Worm (Caenorhabditis elegans) whole organism, L4 larva: ENCODE results near the gene F46F3.3.

Experiments used
- F26F4.8 ChIP-seq: fragments of 200-800 bp; sonication (Bioruptor generic); conservative IDR thresholded peaks from 2 replicates; pipeline ENCODE4 v1.3.6; 2022; ENCODE audit warnings: missing genetic modification characterization, missing compliant biosample characterization
- R02D3.7 ChIP-seq: fragments of 150-350 bp; sonication (generic microtip); optimal IDR thresholded peaks from 3 replicates; lab custom pipeline; 2014; ENCODE audit warnings: missing biosample characterization, missing genetic modification characterization
- T20F7.1 ChIP-seq: fragments of 200-800 bp; sonication (Bioruptor generic); optimal IDR thresholded peaks from 2 replicates; lab custom pipeline; 2018; ENCODE audit warnings: mild to moderate bottlenecking, missing genetic modification characterization, missing compliant biosample characterization
- Y75B8A.6 ChIP-seq: fragments of 200-800 bp; sonication (Bioruptor generic); IDR thresholded peaks from 2 replicates; pipeline ENCODE4 v1.3.6; 2022; ENCODE audit warnings: missing genetic modification reagents, missing genetic modification characterization, missing compliant biosample characterization
- aha-1 ChIP-seq: fragments of 150-350 bp; peaks from one replicate; lab custom pipeline; 2014; ENCODE audit warnings: missing biosample characterization, missing genetic modification characterization
- ama-1 ChIP-seq: fragments of 150-350 bp; optimal IDR thresholded peaks from 2 replicates; lab custom pipeline; 2014; ENCODE audit warnings: inconsistent platforms, mixed read lengths
- ceh-20 ChIP-seq: fragments of 200-800 bp; sonication (Bioruptor generic); IDR thresholded peaks from 2 replicates; pipeline ENCODE4 v1.3.6; 2022; ENCODE audit warnings: missing genetic modification reagents, missing genetic modification characterization, missing compliant biosample characterization
- ctbp-1 ChIP-seq: fragments of 200-800 bp; sonication (Bioruptor generic); IDR thresholded peaks from 2 replicates; pipeline ENCODE4 v1.3.6; 2022; ENCODE audit warnings: missing genetic modification reagents, missing genetic modification characterization, missing compliant biosample characterization
- daf-16 ChIP-seq, 3 experiments: sonication (generic microtip); optimal IDR thresholded peaks; 2 replicates each; lab custom pipeline; 2016 to 2017; ENCODE audit warnings: missing genetic modification characterization in 3 of 3, missing genetic modification reagents in 3 of 3, mild to moderate bottlenecking in 2 of 3, missing compliant biosample characterization in 2 of 3, missing biosample characterization in 1 of 3, moderate library complexity in 1 of 3
- dmd-6 ChIP-seq: fragments of 200-800 bp; sonication (Bioruptor generic); IDR thresholded peaks from 2 replicates; pipeline ENCODE4 v1.3.6; 2022; ENCODE audit warnings: missing genetic modification reagents, missing genetic modification characterization, missing compliant biosample characterization
- dve-1 ChIP-seq: sonication (generic microtip); optimal IDR thresholded peaks from 2 replicates; lab custom pipeline; 2017; ENCODE audit warnings: antibody characterized with exemption, mild to moderate bottlenecking, missing genetic modification characterization, missing compliant biosample characterization; ENCODE audit not compliant: insufficient read depth
- egl-27 ChIP-seq: sonication (generic microtip); optimal IDR thresholded peaks from 3 replicates; lab custom pipeline; 2017; ENCODE audit warnings: missing biosample characterization, missing genetic modification reagents, missing genetic modification characterization
- egl-43 ChIP-seq: fragments of 200-800 bp; sonication (Bioruptor generic); IDR thresholded peaks from 2 replicates; pipeline ENCODE4 v1.3.6; 2022; ENCODE audit warnings: missing genetic modification reagents, missing genetic modification characterization, missing compliant biosample characterization
- hif-1 ChIP-seq, 2 experiments: sonication (generic microtip); optimal IDR thresholded peaks; 2 replicates each; lab custom pipeline; 2016 to 2017; ENCODE audit warnings: missing compliant biosample characterization in 2 of 2, missing genetic modification characterization in 2 of 2, missing genetic modification reagents in 2 of 2, missing genotype in 2 of 2, mild to moderate bottlenecking in 1 of 2
- hlh-11 ChIP-seq: fragments of 200-800 bp; sonication (Bioruptor generic); optimal IDR thresholded peaks from 2 replicates; lab custom pipeline; 2018; ENCODE audit warnings: mild to moderate bottlenecking, missing genetic modification characterization, missing compliant biosample characterization
- hlh-30 ChIP-seq: sonication (generic microtip); optimal IDR thresholded peaks from 2 replicates; lab custom pipeline; 2017; ENCODE audit warnings: antibody characterized with exemption, mild to moderate bottlenecking, missing genetic modification characterization, missing compliant biosample characterization; ENCODE audit not compliant: insufficient read depth
- hmg-1.1 ChIP-seq: fragments of 200-800 bp; sonication (Bioruptor generic); IDR thresholded peaks from 2 replicates; pipeline ENCODE4 v1.3.6; 2022; ENCODE audit warnings: missing genetic modification reagents, missing genetic modification characterization, missing compliant biosample characterization
- lin-13 ChIP-seq: fragments of 150-350 bp; optimal IDR thresholded peaks from 2 replicates; lab custom pipeline; 2014; ENCODE audit warnings: missing biosample characterization, missing genetic modification reagents, missing genetic modification characterization
- lin-29 ChIP-seq: fragments of 200-800 bp; sonication (Bioruptor generic); IDR thresholded peaks from 2 replicates; pipeline ENCODE4 v1.3.6; 2022; ENCODE audit warnings: missing genetic modification reagents, missing genetic modification characterization, missing compliant biosample characterization
- lin-38 ChIP-seq: fragments of 200-800 bp; sonication (Bioruptor generic); IDR thresholded peaks from 2 replicates; pipeline ENCODE4 v1.3.6; 2022; ENCODE audit warnings: missing genetic modification reagents, missing genetic modification characterization, missing compliant biosample characterization
- lsy-2 ChIP-seq, 2 experiments: fragments of 150-350 bp in 1 of 2; sonication (generic microtip) in 1 of 2; optimal IDR thresholded peaks; 2 replicates each; lab custom pipeline; 2014 to 2017; ENCODE audit warnings: missing biosample characterization in 2 of 2, missing genetic modification characterization in 2 of 2
- mep-1 ChIP-seq: fragments of 150-350 bp; sonication (generic microtip); optimal IDR thresholded peaks from 3 replicates; lab custom pipeline; 2014; ENCODE audit warnings: missing biosample characterization, missing genetic modification characterization
- mes-2 ChIP-seq: sonication (generic microtip); optimal IDR thresholded peaks from 2 replicates; lab custom pipeline; 2016; ENCODE audit warnings: missing genotype, mild to moderate bottlenecking, missing genetic modification characterization, missing compliant biosample characterization; ENCODE audit not compliant: poor library complexity, severe bottlenecking
- mxl-3 ChIP-seq: fragments of 200-800 bp; sonication (Bioruptor generic); optimal IDR thresholded peaks from 2 replicates; lab custom pipeline; 2018; ENCODE audit warnings: mild to moderate bottlenecking, missing genetic modification characterization, missing compliant biosample characterization
- nhr-11 ChIP-seq: fragments of 150-350 bp; optimal IDR thresholded peaks from 2 replicates; lab custom pipeline; 2014; ENCODE audit warnings: missing biosample characterization, missing genetic modification characterization
- nhr-28 ChIP-seq: fragments of 150-350 bp; optimal IDR thresholded peaks from 2 replicates; lab custom pipeline; 2014; ENCODE audit warnings: missing biosample characterization, missing genetic modification characterization
- nhr-42 ChIP-seq: fragments of 200-800 bp; sonication (Bioruptor generic); IDR thresholded peaks from 2 replicates; pipeline ENCODE4 v1.3.6; 2022; ENCODE audit warnings: missing genetic modification characterization, missing compliant biosample characterization
- nhr-6 ChIP-seq: fragments of 150-350 bp; optimal IDR thresholded peaks from 2 replicates; lab custom pipeline; 2014; ENCODE audit warnings: missing biosample characterization, missing genetic modification characterization
- nhr-76 ChIP-seq: fragments of 150-350 bp; optimal IDR thresholded peaks from 2 replicates; lab custom pipeline; 2014; ENCODE audit warnings: missing biosample characterization, missing genetic modification characterization
- pha-4 ChIP-seq, 2 experiments: fragments of 150-350 bp in 1 of 2; fragments of 200-800 bp in 1 of 2; sonication (Bioruptor generic) in 1 of 2; IDR thresholded peaks in 1 of 2; optimal IDR thresholded peaks in 1 of 2; 2 replicates each; pipeline versions ENCODE4 v1.3.6 to Lab custom; 2014 to 2022; ENCODE audit warnings: missing genetic modification characterization in 2 of 2, missing genetic modification reagents in 2 of 2, missing biosample characterization in 1 of 2, missing compliant biosample characterization in 1 of 2
- rbr-2 ChIP-seq: sonication (generic microtip); optimal IDR thresholded peaks from 2 replicates; lab custom pipeline; 2016; ENCODE audit warnings: missing genotype, missing genetic modification characterization, missing compliant biosample characterization
- saeg-2 ChIP-seq: fragments of 200-800 bp; sonication (Bioruptor generic); IDR thresholded peaks from 2 replicates; pipeline ENCODE4 v1.3.6; 2022; ENCODE audit warnings: missing genetic modification reagents, missing genetic modification characterization, missing compliant biosample characterization
- spr-3 ChIP-seq: fragments of 200-800 bp; sonication (Bioruptor generic); optimal IDR thresholded peaks from 2 replicates; lab custom pipeline; 2018; ENCODE audit warnings: mild to moderate bottlenecking, missing genetic modification characterization, missing compliant biosample characterization
- unc-62 ChIP-seq, 3 experiments: fragments of 150-350 bp in 1 of 3; sonication (generic microtip); optimal IDR thresholded peaks in 2 of 3; peaks in 1 of 3; 1 replicate in 1 of 3; 2 replicates in 2 of 3; lab custom pipeline; 2014 to 2017; ENCODE audit warnings: missing biosample characterization in 3 of 3, missing genetic modification characterization in 3 of 3, missing genetic modification reagents in 3 of 3, missing genotype in 1 of 3
- zfp-3 ChIP-seq: fragments of 200-800 bp; sonication (Bioruptor generic); conservative IDR thresholded peaks from 2 replicates; pipeline ENCODE4 v1.3.6; 2022; ENCODE audit warnings: missing genetic modification reagents, missing genetic modification characterization, missing compliant biosample characterization
- zip-11 ChIP-seq: fragments of 200-800 bp; sonication (Bioruptor generic); IDR thresholded peaks from 2 replicates; pipeline ENCODE4 v1.3.6; 2022; ENCODE audit warnings: missing genetic modification characterization, missing compliant biosample characterization

The F46F3.3 gene

ce11 chrV:11629222-11630026, 37.9 kb upstream of the F46F3.3 start, which contains the start of gene F35B12.10 (continued):
- TF ChIP-seq mxl-3 (GFP tag; lab: Kevin White, UChicago) (peak; percentile 55), lin-13 (GFP tag; lab: Kevin White, UChicago) (no peak), egl-43 (0 out of 2 replicates have a peak, but pooled peaks have one; percentile 14), zfp-3 (GFP tag; lab: Robert Waterston, UW) (no peak), Y75B8A.6 (no peak)

- TF ChIP-seq dmd-6 (GFP tag; lab: Robert Waterston, UW) (no peak), unc-62 (GFP tag; optimal IDR thresholded peaks at IDR 0.05 in 1 of 2; lab: Kevin White, UChicago) (peak in 1 of 2 experiments; percentile 64), unc-62 (tag; optimal IDR thresholded peaks at IDR 0.05; lab: Kevin White, UChicago) (no peak), hlh-11 (no peak), lin-38 (no peak)
- TF ChIP-seq, all 104 proteins: peak for 1
Measured at ce11 chrV:11631128-11631527, 36.1 kb upstream of the F46F3.3 start.

ce11 chrV:11635587-11635986, 31.7 kb upstream of the F46F3.3 start:
- no peak for TF ChIP-seq spr-3 (GFP tag; lab: Kevin White, UChicago)
- TF ChIP-seq aha-1 (tag; lab: Kevin White, UChicago), result peak; percentile 97

- TF ChIP-seq F26F4.8 (GFP tag; lab: Robert Waterston, UW), result no peak
- no peak for TF ChIP-seq aha-1 (tag; lab: Kevin White, UChicago)
- no peak for TF ChIP-seq zip-11 (GFP tag; lab: Robert Waterston, UW)
Measured at ce11 chrV:11637191-11637590, 30.1 kb upstream of the F46F3.3 start, which contains the start of gene sipa-1. sipa-1 (minus strand) TSS chrV:11637291.

ce11 chrV:11638634-11639117, 28.6 kb upstream of the F46F3.3 start:
- peak; percentile 55 for TF ChIP-seq hlh-11
- peak; percentile 74 for TF ChIP-seq hlh-30 (tag; lab: Kevin White, UChicago)
- peak; percentile 35 for TF ChIP-seq nhr-28 (tag; lab: Kevin White, UChicago)
- no peak for TF ChIP-seq R02D3.7
- TF ChIP-seq mes-2 (tag; lab: Kevin White, UChicago), result peak; percentile 48
- TF ChIP-seq ctbp-1 (GFP tag; lab: Robert Waterston, UW), result peak; percentile 63; the same call in 1 of the 2 replicates
- peak; percentile 39 to 58 for TF ChIP-seq lsy-2 (tag; optimal IDR thresholded peaks at IDR 0.05; lab: Kevin White, UChicago)
- peak; percentile 50 for TF ChIP-seq rbr-2
- TF ChIP-seq lin-13 (GFP tag; lab: Kevin White, UChicago), result no peak
- peak in 1 of 2 experiments; percentile 60 for TF ChIP-seq hif-1 (tag; optimal IDR thresholded peaks at IDR 0.05; lab: Kevin White, UChicago)
- peak; percentile 33; the same call in 1 of the 2 replicates for TF ChIP-seq dmd-6 (GFP tag; lab: Robert Waterston, UW)
- peak; percentile 62 for TF ChIP-seq dve-1 (tag; lab: Kevin White, UChicago)
- TF ChIP-seq aha-1 (tag; lab: Kevin White, UChicago), result peak; percentile 95
- TF ChIP-seq T20F7.1, result no peak
- peak; percentile 63 for TF ChIP-seq hmg-1.1 (GFP tag; lab: Robert Waterston, UW)
- TF ChIP-seq nhr-6 (tag; lab: Kevin White, UChicago), result peak; percentile 27
- 0 out of 2 replicates have a peak, but pooled peaks have one; percentile 17 for TF ChIP-seq saeg-2 (GFP tag; lab: Robert Waterston, UW)
- peak; percentile 65 for TF ChIP-seq nhr-11 (tag; lab: Kevin White, UChicago)
- peak; percentile 50 for TF ChIP-seq mep-1
- TF ChIP-seq lin-29 (GFP tag; lab: Robert Waterston, UW), result no peak
- no peak for TF ChIP-seq ama-1
- peak in 1 of 2 experiments; percentile 46 for TF ChIP-seq daf-16 (GFP tag; optimal IDR thresholded peaks at IDR 0.05; lab: Kevin White, UChicago)
- TF ChIP-seq daf-16 (tag; optimal IDR thresholded peaks at IDR 0.05; lab: Kevin White, UChicago), result no peak
- no peak for TF ChIP-seq egl-27 (tag; lab: Kevin White, UChicago)
- peak; percentile 69; the same call in 1 of the 2 replicates for TF ChIP-seq egl-43
- peak in 1 of 2 experiments; percentile 75 for TF ChIP-seq unc-62 (GFP tag; optimal IDR thresholded peaks at IDR 0.05 in 1 of 2; lab: Kevin White, UChicago)
- TF ChIP-seq unc-62 (tag; optimal IDR thresholded peaks at IDR 0.05; lab: Kevin White, UChicago), result no peak
- TF ChIP-seq pha-4 (GFP tag; IDR thresholded peaks at IDR 0.05; lab: Robert Waterston, UW), result no peak
- peak; percentile 73 for TF ChIP-seq pha-4 (tag; optimal IDR thresholded peaks at IDR 0.05; lab: Kevin White, UChicago)
- TF ChIP-seq ceh-20 (GFP tag; lab: Robert Waterston, UW), result peak; percentile 76
- no peak for TF ChIP-seq nhr-76
- TF ChIP-seq nhr-42 (GFP tag; lab: Robert Waterston, UW), result no peak
